Worm (Caenorhabditis elegans): ENCODE data around the gene swt-3.

swt-3 gene

ce11 chrIV:10779328-10779727, 1.2 kb downstream of the swt-3 start:
- TF ChIP-seq hnd-1 (tag; optimal IDR thresholded peaks at IDR 0.05), result no peak
- TF ChIP-seq ceh-36 (tag; optimal IDR thresholded peaks at IDR 0.05), result no peak
- TF ChIP-seq hmbx-1 (tag; optimal IDR thresholded peaks at IDR 0.05), result no peak
- no peak for TF ChIP-seq scrt-1 (GFP tag; IDR thresholded peaks at IDR 0.05)
- TF ChIP-seq hmg-4 (GFP tag; optimal IDR thresholded peaks at IDR 0.05), result no peak
- TF ChIP-seq tbx-11 (GFP tag; IDR thresholded peaks at IDR 0.05), result no peak
- TF ChIP-seq pes-1 (GFP tag; IDR thresholded peaks at IDR 0.05), result no peak
- TF ChIP-seq aly-1 (tag; optimal IDR thresholded peaks at IDR 0.05), result no peak

- TF ChIP-seq sea-1 (GFP tag; conservative IDR thresholded peaks at IDR 0.05) (no peak), ceh-13 (GFP tag; optimal IDR thresholded peaks at IDR 0.05) (no peak), pes-1 (GFP tag; IDR thresholded peaks at IDR 0.05) (no peak)
Measured at ce11 chrIV:10778582-10778981, 1.9 kb downstream of the swt-3 start.

- TF ChIP-seq ceh-36 (tag; optimal IDR thresholded peaks at IDR 0.05), result no peak
- TF ChIP-seq ets-7 (tag; optimal IDR thresholded peaks at IDR 0.05), result no peak
- TF ChIP-seq hmbx-1 (tag; optimal IDR thresholded peaks at IDR 0.05), result no peak
- no peak for TF ChIP-seq ama-1 (optimal IDR thresholded peaks at IDR 0.05)
- TF ChIP-seq aly-1 (tag; optimal IDR thresholded peaks at IDR 0.05), result no peak
- no peak for TF ChIP-seq tra-4 (tag; optimal IDR thresholded peaks at IDR 0.05)
Measured at ce11 chrIV:10777600-10777999, 2.9 kb downstream of the swt-3 start.

- no peak for TF ChIP-seq hnd-1 (tag; optimal IDR thresholded peaks at IDR 0.05)
- no peak for TF ChIP-seq flt-1 (GFP tag; IDR thresholded peaks at IDR 0.05)
- TF ChIP-seq pes-1 (GFP tag; IDR thresholded peaks at IDR 0.05), result no peak
- no peak for TF ChIP-seq ets-7 (tag; optimal IDR thresholded peaks at IDR 0.05)
- TF ChIP-seq B0310.2 (tag; optimal IDR thresholded peaks at IDR 0.05), result no peak
- no peak for TF ChIP-seq scrt-1 (GFP tag; IDR thresholded peaks at IDR 0.05)
- TF ChIP-seq ama-1 (optimal IDR thresholded peaks at IDR 0.05), result no peak
- no peak for TF ChIP-seq tbx-11 (GFP tag; IDR thresholded peaks at IDR 0.05)
- TF ChIP-seq ceh-36 (tag; optimal IDR thresholded peaks at IDR 0.05), result no peak
Measured at ce11 chrIV:10777076-10777475, 3.4 kb downstream of the swt-3 start.

ce11 chrIV:10773811-10774210, 6.7 kb downstream of the swt-3 start, which contains the start of gene inpp-1:
Gene inpp-1 (minus strand): TSS chrIV:10773911.
- no peak for TF ChIP-seq aly-1 (tag; optimal IDR thresholded peaks at IDR 0.05)
- TF ChIP-seq tbx-11 (GFP tag; IDR thresholded peaks at IDR 0.05), result no peak
- TF ChIP-seq F13C5.2 (tag; optimal IDR thresholded peaks at IDR 0.05), result no peak
- TF ChIP-seq ceh-13 (GFP tag; optimal IDR thresholded peaks at IDR 0.05), result no peak
- TF ChIP-seq hnd-1 (tag; optimal IDR thresholded peaks at IDR 0.05), result no peak
- TF ChIP-seq ets-7 (tag; optimal IDR thresholded peaks at IDR 0.05), result no peak
- no peak for TF ChIP-seq tbx-37 (GFP tag; conservative IDR thresholded peaks at IDR 0.05)
- TF ChIP-seq B0310.2 (tag; optimal IDR thresholded peaks at IDR 0.05), result no peak
- TF ChIP-seq flt-1 (GFP tag; IDR thresholded peaks at IDR 0.05), result no peak
- no peak for TF ChIP-seq pes-1 (GFP tag; IDR thresholded peaks at IDR 0.05)
- no peak for TF ChIP-seq sea-1 (GFP tag; conservative IDR thresholded peaks at IDR 0.05)
- TF ChIP-seq tra-4 (tag; optimal IDR thresholded peaks at IDR 0.05), result no peak
- TF ChIP-seq hmbx-1 (tag; optimal IDR thresholded peaks at IDR 0.05), result no peak
- TF ChIP-seq hmg-4 (GFP tag; optimal IDR thresholded peaks at IDR 0.05), result no peak
- no peak for TF ChIP-seq ceh-36 (tag; optimal IDR thresholded peaks at IDR 0.05)
- TF ChIP-seq scrt-1 (GFP tag; IDR thresholded peaks at IDR 0.05), result no peak

ce11 chrIV:10771296-10771695, 9.2 kb downstream of the swt-3 start:
- TF ChIP-seq tbx-37 (GFP tag; conservative IDR thresholded peaks at IDR 0.05) (no peak), F13C5.2 (tag; optimal IDR thresholded peaks at IDR 0.05) (no peak), sea-1 (GFP tag; conservative IDR thresholded peaks at IDR 0.05) (no peak), tbx-11 (GFP tag; IDR thresholded peaks at IDR 0.05) (no peak), hmbx-1 (tag; optimal IDR thresholded peaks at IDR 0.05) (no peak), ceh-13 (GFP tag; optimal IDR thresholded peaks at IDR 0.05) (no peak), scrt-1 (GFP tag; IDR thresholded peaks at IDR 0.05) (no peak), tra-4 (tag; optimal IDR thresholded peaks at IDR 0.05) (no peak), aly-1 (tag; optimal IDR thresholded peaks at IDR 0.05) (no peak)

ce11 chrIV:10769353-10769752, 11.1 kb downstream of the swt-3 start, which contains the start of gene T25B9.9:
Gene T25B9.9 (plus strand): TSS chrIV:10769653.
- TF ChIP-seq hmbx-1 (tag; optimal IDR thresholded peaks at IDR 0.05), result no peak
- no peak for TF ChIP-seq tbx-11 (GFP tag; IDR thresholded peaks at IDR 0.05)
- no peak for TF ChIP-seq ama-1 (optimal IDR thresholded peaks at IDR 0.05)
- no peak for TF ChIP-seq ceh-36 (tag; optimal IDR thresholded peaks at IDR 0.05)
- TF ChIP-seq B0310.2 (tag; optimal IDR thresholded peaks at IDR 0.05), result no peak
- no peak for TF ChIP-seq scrt-1 (GFP tag; IDR thresholded peaks at IDR 0.05)
- TF ChIP-seq sea-1 (GFP tag; conservative IDR thresholded peaks at IDR 0.05), result no peak
- TF ChIP-seq tra-4 (tag; optimal IDR thresholded peaks at IDR 0.05), result no peak
- no peak for TF ChIP-seq hnd-1 (tag; optimal IDR thresholded peaks at IDR 0.05)
- TF ChIP-seq flt-1 (GFP tag; IDR thresholded peaks at IDR 0.05), result no peak
- no peak for TF ChIP-seq tbx-37 (GFP tag; conservative IDR thresholded peaks at IDR 0.05)
- TF ChIP-seq F13C5.2 (tag; optimal IDR thresholded peaks at IDR 0.05), result no peak
- TF ChIP-seq ets-7 (tag; optimal IDR thresholded peaks at IDR 0.05), result no peak
- no peak for TF ChIP-seq aly-1 (tag; optimal IDR thresholded peaks at IDR 0.05)
- TF ChIP-seq pes-1 (GFP tag; IDR thresholded peaks at IDR 0.05), result no peak
- no peak for TF ChIP-seq ceh-13 (GFP tag; optimal IDR thresholded peaks at IDR 0.05)

ce11 chrIV:10768146-10768636, 12.3 kb downstream of the swt-3 start, which contains the start of gene T25B9.8:
Gene T25B9.8 (minus strand): TSS chrIV:10768196.
- TF ChIP-seq tbx-37 (GFP tag; conservative IDR thresholded peaks at IDR 0.05), result no peak
- no peak for TF ChIP-seq tbx-11 (GFP tag; IDR thresholded peaks at IDR 0.05)
- TF ChIP-seq flt-1 (GFP tag; IDR thresholded peaks at IDR 0.05), result no peak
- no peak for TF ChIP-seq F13C5.2 (tag; optimal IDR thresholded peaks at IDR 0.05)
- TF ChIP-seq pes-1 (GFP tag; IDR thresholded peaks at IDR 0.05), result no peak
- no peak for TF ChIP-seq B0310.2 (tag; optimal IDR thresholded peaks at IDR 0.05)
- no peak for TF ChIP-seq tra-4 (tag; optimal IDR thresholded peaks at IDR 0.05)
- no peak for TF ChIP-seq hmbx-1 (tag; optimal IDR thresholded peaks at IDR 0.05)
- TF ChIP-seq sea-1 (GFP tag; conservative IDR thresholded peaks at IDR 0.05), result no peak
- no peak for TF ChIP-seq ets-7 (tag; optimal IDR thresholded peaks at IDR 0.05)
- TF ChIP-seq scrt-1 (GFP tag; IDR thresholded peaks at IDR 0.05), result no peak
- no peak for TF ChIP-seq hnd-1 (tag; optimal IDR thresholded peaks at IDR 0.05)
- no peak for TF ChIP-seq ceh-13 (GFP tag; optimal IDR thresholded peaks at IDR 0.05)
- no peak for TF ChIP-seq aly-1 (tag; optimal IDR thresholded peaks at IDR 0.05)
- TF ChIP-seq hmg-4 (GFP tag; optimal IDR thresholded peaks at IDR 0.05), result no peak
- TF ChIP-seq ceh-36 (tag; optimal IDR thresholded peaks at IDR 0.05), result no peak
- no peak for TF ChIP-seq ama-1 (optimal IDR thresholded peaks at IDR 0.05)
